Worm (Caenorhabditis elegans): Measurements from ENCODE around the gene srx-56.
"Not testable (repeated sequence)": the region's sequence is repeated elsewhere in the genome, so short reads cannot be mapped to it uniquely, and the experiment has no call there.

Gene srx-56

DNA sequence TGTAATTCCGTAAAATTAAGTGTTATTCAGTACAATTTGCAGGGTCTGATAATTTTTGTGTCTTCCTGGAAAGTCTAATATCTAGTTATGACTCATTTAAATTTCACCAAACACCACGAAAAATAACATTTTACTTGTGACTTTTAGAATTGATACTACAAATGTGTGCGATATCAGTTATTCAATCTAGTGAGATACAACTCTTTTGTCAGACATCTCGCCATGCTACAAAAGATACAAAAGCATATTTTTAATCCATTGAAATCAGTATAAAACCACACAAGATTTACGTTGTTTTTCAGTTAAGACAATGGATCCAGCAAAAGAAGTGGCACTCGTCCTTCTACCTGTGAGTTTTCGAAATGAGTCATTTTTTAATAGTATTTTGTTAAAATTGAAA lies at the start of gene srx-56:
Gene srx-56 (plus strand): TSS at position 301 of the 400 bp plus-strand sequence.
- no peak for TF ChIP-seq flt-1 (GFP tag; IDR thresholded peaks at IDR 0.05)
- TF ChIP-seq cog-1 (tag; optimal IDR thresholded peaks at IDR 0.05) = no peak
- no peak for TF ChIP-seq ztf-23 (GFP tag; IDR thresholded peaks at IDR 0.05)
- TF ChIP-seq ref-1 (GFP tag; conservative IDR thresholded peaks at IDR 0.05) = no peak
- TF ChIP-seq T22C8.4 (GFP tag; IDR thresholded peaks at IDR 0.05) = no peak
- no peak for TF ChIP-seq klf-2 (GFP tag; conservative IDR thresholded peaks at IDR 0.05)
- no peak for TF ChIP-seq ztf-29 (GFP tag; IDR thresholded peaks at IDR 0.05)
- TF ChIP-seq tab-1 (GFP tag; IDR thresholded peaks at IDR 0.05) = no peak
- no peak for TF ChIP-seq med-1 (GFP tag; optimal IDR thresholded peaks at IDR 0.05; ENCODE audit: insufficient read depth)

DNA sequence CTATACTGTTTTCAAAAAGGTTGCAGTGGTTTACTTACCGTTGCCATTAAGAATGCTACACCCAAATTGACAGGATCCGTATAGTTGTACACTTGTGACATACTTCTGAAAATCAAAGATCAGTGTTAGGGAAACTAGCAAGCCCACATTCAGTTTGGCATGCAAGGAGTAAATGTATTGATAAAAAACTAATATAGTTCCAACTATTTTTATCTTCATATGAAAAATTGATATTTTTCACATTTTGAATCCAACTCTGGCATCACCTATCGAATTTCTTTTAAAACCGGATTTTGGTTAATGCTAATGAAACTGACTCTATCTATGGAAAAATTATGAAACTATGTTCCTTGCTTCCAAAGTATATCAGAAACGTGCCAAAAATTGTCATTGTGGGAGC lies 48.9 kb upstream of the srx-56 start, which contains the start of gene srx-92:
Gene srx-92 (minus strand): TSS at position 101 of the 400 bp plus-strand sequence.
- TF ChIP-seq med-1 (GFP tag; optimal IDR thresholded peaks at IDR 0.05; ENCODE audit: insufficient read depth) (no peak), flt-1 (GFP tag; IDR thresholded peaks at IDR 0.05) (no peak), ztf-23 (GFP tag; IDR thresholded peaks at IDR 0.05) (no peak), ztf-29 (GFP tag; IDR thresholded peaks at IDR 0.05) (no peak), tab-1 (GFP tag; IDR thresholded peaks at IDR 0.05) (no peak), cog-1 (tag; optimal IDR thresholded peaks at IDR 0.05) (no peak), T22C8.4 (GFP tag; IDR thresholded peaks at IDR 0.05) (no peak), klf-2 (GFP tag; conservative IDR thresholded peaks at IDR 0.05) (no peak), ref-1 (GFP tag; conservative IDR thresholded peaks at IDR 0.05) (no peak)

DNA sequence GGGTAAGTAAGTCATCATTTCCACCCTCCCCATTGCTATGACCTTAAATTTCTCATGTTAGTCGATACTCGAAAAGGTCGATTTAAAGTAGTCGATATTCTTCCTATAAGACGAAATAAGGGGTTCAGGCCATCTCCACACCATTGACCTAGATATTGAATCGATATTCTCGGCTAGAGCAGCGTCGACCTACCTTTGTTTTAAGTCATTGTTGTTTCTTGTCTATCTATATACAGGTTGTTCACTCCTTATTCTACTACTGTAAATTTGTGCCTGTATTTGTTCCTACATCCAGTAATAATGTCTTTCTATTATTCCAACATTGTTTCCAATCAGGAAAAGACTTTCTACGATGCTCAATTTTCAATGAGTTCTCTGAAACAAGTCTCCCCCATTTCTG lies 47.3 kb upstream of the srx-56 start, which contains the start of gene F10G2.4:
Gene F10G2.4 (plus strand): TSS at position 301 of the 400 bp plus-strand sequence.
- TF ChIP-seq flt-1 (GFP tag; IDR thresholded peaks at IDR 0.05) = no peak
- TF ChIP-seq cog-1 (tag; optimal IDR thresholded peaks at IDR 0.05) = no peak
- no peak for TF ChIP-seq med-1 (GFP tag; optimal IDR thresholded peaks at IDR 0.05; ENCODE audit: insufficient read depth)
- TF ChIP-seq klf-2 (GFP tag; conservative IDR thresholded peaks at IDR 0.05) = no peak
- no peak for TF ChIP-seq ztf-29 (GFP tag; IDR thresholded peaks at IDR 0.05)
- no peak for TF ChIP-seq ref-1 (GFP tag; conservative IDR thresholded peaks at IDR 0.05)
- no peak for TF ChIP-seq T22C8.4 (GFP tag; IDR thresholded peaks at IDR 0.05)
- TF ChIP-seq tab-1 (GFP tag; IDR thresholded peaks at IDR 0.05) = no peak
- TF ChIP-seq ztf-23 (GFP tag; IDR thresholded peaks at IDR 0.05) = no peak

DNA sequence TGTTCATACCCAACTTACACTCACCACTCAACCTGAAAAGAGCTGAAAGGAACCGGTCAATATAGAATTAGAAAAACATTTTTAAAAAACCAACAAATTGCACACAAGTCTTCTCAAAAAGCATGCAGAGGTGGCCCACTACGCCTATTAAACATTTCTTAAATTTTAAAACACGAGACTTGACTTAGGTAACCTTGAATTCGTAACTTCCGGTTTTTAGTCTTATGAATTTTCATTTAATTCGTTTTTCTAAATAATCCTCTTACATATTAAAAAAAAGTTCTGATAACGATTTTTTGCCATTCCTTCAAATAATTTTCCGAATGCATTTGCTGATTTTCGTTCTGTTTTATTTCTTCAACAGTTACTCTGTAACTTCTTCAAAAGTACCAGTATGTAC lies 46.1 kb upstream of the srx-56 start, which contains the start of gene clec-7:
Gene clec-7 (plus strand): TSS at position 301 of the 400 bp plus-strand sequence.
- TF ChIP-seq med-1 (GFP tag; optimal IDR thresholded peaks at IDR 0.05; ENCODE audit: insufficient read depth) = no peak
- no peak for TF ChIP-seq ztf-23 (GFP tag; IDR thresholded peaks at IDR 0.05)
- no peak for TF ChIP-seq ztf-29 (GFP tag; IDR thresholded peaks at IDR 0.05)
- no peak for TF ChIP-seq flt-1 (GFP tag; IDR thresholded peaks at IDR 0.05)
- TF ChIP-seq klf-2 (GFP tag; conservative IDR thresholded peaks at IDR 0.05) = no peak

DNA sequence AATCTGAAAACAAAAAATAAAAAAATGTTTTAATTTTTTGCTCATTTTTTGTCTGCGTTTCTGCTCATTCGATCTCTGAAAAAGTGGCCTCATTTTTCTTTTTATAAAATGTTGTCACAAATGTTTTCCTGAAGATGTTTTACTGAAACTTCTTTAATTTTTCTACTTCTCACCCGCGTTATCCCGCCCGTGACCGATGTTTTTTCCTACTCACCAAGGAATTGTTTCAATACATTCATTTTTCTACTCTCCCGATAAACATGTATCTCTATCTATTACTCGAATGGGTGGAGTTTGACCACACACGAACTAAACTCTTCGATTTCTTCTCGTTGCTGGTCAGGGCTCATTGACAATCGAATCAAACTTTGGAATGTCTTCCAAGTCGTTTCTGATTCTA lies 43.3 kb upstream of the srx-56 start, which contains the start of gene F10G2.2:
Gene F10G2.2 (plus strand): TSS at position 301 of the 400 bp plus-strand sequence.
- TF ChIP-seq cog-1 (tag; optimal IDR thresholded peaks at IDR 0.05) (no peak), med-1 (GFP tag; optimal IDR thresholded peaks at IDR 0.05; ENCODE audit: insufficient read depth) (no peak), ztf-23 (GFP tag; IDR thresholded peaks at IDR 0.05) (no peak), tab-1 (GFP tag; IDR thresholded peaks at IDR 0.05) (no peak), klf-2 (GFP tag; conservative IDR thresholded peaks at IDR 0.05) (no peak), T22C8.4 (GFP tag; IDR thresholded peaks at IDR 0.05) (no peak), ztf-29 (GFP tag; IDR thresholded peaks at IDR 0.05) (no peak), flt-1 (GFP tag; IDR thresholded peaks at IDR 0.05) (no peak), ref-1 (GFP tag; conservative IDR thresholded peaks at IDR 0.05) (no peak)

DNA sequence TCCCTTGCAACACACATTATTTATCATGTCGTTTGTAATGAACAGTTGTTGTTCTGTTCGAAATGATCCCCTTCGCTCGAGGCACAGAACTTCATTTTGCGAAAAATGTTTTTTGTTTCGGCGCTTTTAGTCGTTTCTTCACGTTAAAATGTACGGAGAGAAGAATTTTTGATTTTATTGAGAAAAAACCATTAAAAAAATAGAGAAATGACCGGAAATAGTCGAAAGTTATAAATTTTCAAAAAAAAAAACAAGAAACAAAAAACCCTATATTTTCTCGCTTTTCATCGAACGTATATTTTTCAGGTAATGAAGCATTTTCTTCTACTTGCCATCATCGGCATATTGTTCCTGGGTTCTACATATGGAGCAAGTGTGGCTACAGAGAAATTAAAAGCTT lies 41.9 kb upstream of the srx-56 start, which contains the start of gene F10G2.1:
Gene F10G2.1 (plus strand): TSS at position 301 of the 400 bp plus-strand sequence.
- TF ChIP-seq ztf-29 (GFP tag; IDR thresholded peaks at IDR 0.05) (no peak), klf-2 (GFP tag; conservative IDR thresholded peaks at IDR 0.05) (no peak), med-1 (GFP tag; optimal IDR thresholded peaks at IDR 0.05; ENCODE audit: insufficient read depth) (no peak), cog-1 (tag; optimal IDR thresholded peaks at IDR 0.05) (no peak), ztf-23 (GFP tag; IDR thresholded peaks at IDR 0.05) (no peak), tab-1 (GFP tag; IDR thresholded peaks at IDR 0.05) (no peak), ref-1 (GFP tag; conservative IDR thresholded peaks at IDR 0.05) (no peak), T22C8.4 (GFP tag; IDR thresholded peaks at IDR 0.05) (no peak), flt-1 (GFP tag; IDR thresholded peaks at IDR 0.05) (no peak)

DNA sequence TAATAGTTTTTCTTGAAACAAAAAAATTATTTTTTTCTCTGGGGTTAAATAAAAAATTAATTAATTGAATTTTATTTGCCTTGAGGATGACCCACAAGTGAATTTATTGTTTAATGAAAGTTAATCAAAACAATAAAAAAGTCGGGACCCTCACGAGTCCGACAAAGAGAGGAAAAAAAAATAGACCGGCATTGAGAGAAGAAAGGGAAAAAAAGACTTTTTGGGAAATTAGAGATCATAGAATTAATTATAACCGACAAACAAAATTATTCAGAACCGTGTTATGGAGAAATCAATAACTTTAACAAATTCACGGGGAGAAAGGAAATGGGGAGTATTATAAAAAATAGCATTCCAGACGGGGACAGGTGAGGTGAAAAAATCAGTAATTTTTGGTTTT lies 37.0 kb upstream of the srx-56 start, which contains the start of gene F10G2.7:
Gene F10G2.7 (minus strand): TSS at position 101 of the 400 bp plus-strand sequence.
- not testable (repeated sequence) for TF ChIP-seq ztf-23 (GFP tag; IDR thresholded peaks at IDR 0.05); ztf-29 (GFP tag; IDR thresholded peaks at IDR 0.05); med-1 (GFP tag; optimal IDR thresholded peaks at IDR 0.05; ENCODE audit: insufficient read depth)

DNA sequence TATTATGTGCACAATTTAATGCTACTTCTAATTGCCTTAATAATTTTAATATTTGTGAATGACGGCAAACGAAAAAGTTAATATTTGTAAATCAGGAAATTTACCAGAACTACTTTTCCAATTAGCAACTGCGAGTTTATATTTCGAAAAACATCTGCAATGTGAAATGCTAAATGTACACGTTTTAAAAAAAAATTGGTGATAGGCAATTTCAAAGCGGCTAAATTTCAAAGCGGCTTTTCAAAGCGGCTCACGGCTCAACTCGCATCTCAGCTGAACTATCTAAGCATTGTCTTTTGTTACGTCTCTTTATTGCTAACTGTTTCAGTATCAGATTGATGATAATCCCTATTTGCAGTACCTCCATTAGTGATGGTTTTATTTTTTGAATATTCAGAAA lies 34.4 kb upstream of the srx-56 start, which contains the start of gene srh-187:
Gene srh-187 (minus strand): TSS at position 101 of the 400 bp plus-strand sequence.
- TF ChIP-seq ref-1 (GFP tag; conservative IDR thresholded peaks at IDR 0.05) (no peak), klf-2 (GFP tag; conservative IDR thresholded peaks at IDR 0.05) (no peak), ztf-23 (GFP tag; IDR thresholded peaks at IDR 0.05) (no peak)

DNA sequence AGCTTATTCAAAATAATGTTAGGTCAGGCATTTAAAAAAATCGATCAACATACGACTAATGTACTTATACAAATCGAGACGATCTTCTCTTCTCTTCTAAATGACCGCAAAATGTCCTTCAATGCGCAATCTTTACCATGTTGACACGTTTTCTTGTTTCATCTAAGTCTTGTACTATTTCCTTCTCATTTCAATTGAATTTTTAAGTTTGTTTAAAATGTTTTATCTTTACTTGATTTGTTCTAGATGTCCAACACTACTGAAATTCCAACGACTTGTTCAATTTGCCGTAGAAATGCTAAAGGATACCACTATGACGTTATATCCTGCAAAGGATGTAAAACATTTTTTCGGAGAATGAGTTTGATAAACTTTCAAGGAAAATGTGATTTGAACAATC lies 32.2 kb upstream of the srx-56 start, which contains the start of the genes nhr-263 and nhr-148:
Gene nhr-263 (minus strand): TSS at position 101 of the 400 bp plus-strand sequence.
Gene nhr-148 (plus strand): TSS at position 215 of the 400 bp plus-strand sequence.
- TF ChIP-seq tab-1 (GFP tag; IDR thresholded peaks at IDR 0.05) = no peak
- no peak for TF ChIP-seq flt-1 (GFP tag; IDR thresholded peaks at IDR 0.05)
- no peak for TF ChIP-seq ztf-23 (GFP tag; IDR thresholded peaks at IDR 0.05)
- TF ChIP-seq ztf-29 (GFP tag; IDR thresholded peaks at IDR 0.05) = no peak
- TF ChIP-seq med-1 (GFP tag; optimal IDR thresholded peaks at IDR 0.05; ENCODE audit: insufficient read depth) = no peak
- no peak for TF ChIP-seq T22C8.4 (GFP tag; IDR thresholded peaks at IDR 0.05)
- TF ChIP-seq klf-2 (GFP tag; conservative IDR thresholded peaks at IDR 0.05) = no peak
- TF ChIP-seq ref-1 (GFP tag; conservative IDR thresholded peaks at IDR 0.05) = no peak
- no peak for TF ChIP-seq cog-1 (tag; optimal IDR thresholded peaks at IDR 0.05)

DNA sequence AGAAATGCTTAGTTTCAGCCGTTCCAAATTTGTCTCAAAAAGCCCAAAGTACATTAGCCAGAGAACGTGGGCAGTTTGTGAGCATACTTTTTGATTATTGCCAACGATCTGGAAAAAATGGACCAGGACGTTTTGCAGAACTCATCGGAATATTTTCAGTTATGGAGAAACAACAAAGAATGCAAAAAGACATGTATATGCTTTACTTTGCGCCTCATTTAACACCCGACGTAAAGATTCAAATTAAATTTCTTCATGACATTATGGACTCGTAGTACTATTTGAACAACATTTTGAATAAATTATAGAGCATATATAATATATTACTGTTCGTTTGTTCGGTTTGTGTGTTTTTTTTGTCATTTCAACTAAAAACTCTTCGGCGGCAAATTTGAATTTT lies 30.7 kb upstream of the srx-56 start, which contains the start of gene srh-244:
Gene srh-244 (plus strand): TSS at position 301 of the 400 bp plus-strand sequence.
- TF ChIP-seq med-1 (GFP tag; optimal IDR thresholded peaks at IDR 0.05; ENCODE audit: insufficient read depth) (no peak), flt-1 (GFP tag; IDR thresholded peaks at IDR 0.05) (no peak), tab-1 (GFP tag; IDR thresholded peaks at IDR 0.05) (no peak), cog-1 (tag; optimal IDR thresholded peaks at IDR 0.05) (no peak), ztf-29 (GFP tag; IDR thresholded peaks at IDR 0.05) (no peak), klf-2 (GFP tag; conservative IDR thresholded peaks at IDR 0.05) (no peak)
